Worm (Caenorhabditis elegans) whole organism, L2 larva: ENCODE data around the gene T21H3.5.

ENCODE experiments used
- C34F6.9 ChIP-seq: fragments of 150-350 bp; optimal IDR thresholded peaks from 2 replicates; lab custom pipeline; 2014; ENCODE audit warnings: missing biosample characterization, missing genetic modification characterization
- F13H6.1 ChIP-seq: sonication (generic microtip); optimal IDR thresholded peaks from 2 replicates; lab custom pipeline; 2016; ENCODE audit warnings: missing genetic modification characterization, missing compliant biosample characterization
- R02D3.7 ChIP-seq: fragments of 150-350 bp; optimal IDR thresholded peaks from 2 replicates; lab custom pipeline; 2014; ENCODE audit warnings: missing biosample characterization, missing genetic modification characterization
- Y55F3AM.14 ChIP-seq: fragments of 200-800 bp; sonication (Bioruptor generic); optimal IDR thresholded peaks from 2 replicates; lab custom pipeline; 2018; ENCODE audit warnings: mild to moderate bottlenecking, missing genetic modification characterization, missing compliant biosample characterization
- ZK546.5 ChIP-seq: sonication (generic microtip); optimal IDR thresholded peaks from 2 replicates; lab custom pipeline; 2017; ENCODE audit warnings: missing biosample characterization, missing genetic modification characterization
- alr-1 ChIP-seq: fragments of 150-350 bp; optimal IDR thresholded peaks from 2 replicates; lab custom pipeline; 2014; ENCODE audit warnings: missing biosample characterization, missing genetic modification characterization
- aly-2 ChIP-seq: fragments of 150-350 bp; optimal IDR thresholded peaks from 2 replicates; lab custom pipeline; 2014; ENCODE audit warnings: missing biosample characterization, missing genetic modification characterization
- ama-1 ChIP-seq: fragments of 150-350 bp; optimal IDR thresholded peaks from 2 replicates; lab custom pipeline; 2018; ENCODE audit warnings: inconsistent platforms
- blmp-1 ChIP-seq: sonication (generic microtip); optimal IDR thresholded peaks from 2 replicates; lab custom pipeline; 2017; ENCODE audit warnings: missing genetic modification characterization, mild to moderate bottlenecking, missing compliant biosample characterization, antibody characterized with exemption, moderate library complexity; ENCODE audit not compliant: insufficient read depth
- ceh-16 ChIP-seq: fragments of 150-350 bp; optimal IDR thresholded peaks from 2 replicates; lab custom pipeline; 2014; ENCODE audit warnings: missing biosample characterization, missing genetic modification characterization
- ceh-82 ChIP-seq: fragments of 150-350 bp; optimal IDR thresholded peaks from 2 replicates; lab custom pipeline; 2014; ENCODE audit warnings: missing biosample characterization, missing genetic modification characterization
- crh-2 ChIP-seq: sonication (generic microtip); optimal IDR thresholded peaks from 2 replicates; lab custom pipeline; 2017; ENCODE audit warnings: missing biosample characterization, missing genetic modification characterization
- dmd-4 ChIP-seq: sonication (generic microtip); optimal IDR thresholded peaks from 2 replicates; lab custom pipeline; 2017; ENCODE audit warnings: missing biosample characterization, missing genetic modification characterization
- egl-27 ChIP-seq: sonication (generic microtip); optimal IDR thresholded peaks from 3 replicates; lab custom pipeline; 2017; ENCODE audit warnings: missing biosample characterization, missing genetic modification reagents, missing genetic modification characterization
- elt-1 ChIP-seq: fragments of 150-350 bp; optimal IDR thresholded peaks from 2 replicates; lab custom pipeline; 2014; ENCODE audit warnings: missing biosample characterization, missing genetic modification characterization
- elt-3 ChIP-seq: sonication (generic microtip); optimal IDR thresholded peaks from 2 replicates; lab custom pipeline; 2017; ENCODE audit warnings: missing biosample characterization, missing genetic modification characterization
- fos-1 ChIP-seq: fragments of 150-350 bp; optimal IDR thresholded peaks from 2 replicates; lab custom pipeline; 2014; ENCODE audit warnings: missing biosample characterization, missing genetic modification characterization
- gmeb-1 ChIP-seq: fragments of 150-350 bp; optimal IDR thresholded peaks from 2 replicates; lab custom pipeline; 2014; ENCODE audit warnings: missing biosample characterization, missing genetic modification characterization
- lin-11 ChIP-seq: fragments of 150-350 bp; sonication (generic microtip); optimal IDR thresholded peaks from 2 replicates; lab custom pipeline; 2014; ENCODE audit warnings: missing biosample characterization, missing genetic modification characterization, inconsistent platforms, mixed read lengths
- lin-13 ChIP-seq: fragments of 150-350 bp; optimal IDR thresholded peaks from 2 replicates; lab custom pipeline; 2014; ENCODE audit warnings: missing biosample characterization, missing genetic modification reagents, missing genetic modification characterization
- lin-39 ChIP-seq: fragments of 150-350 bp; optimal IDR thresholded peaks from 2 replicates; lab custom pipeline; 2014; ENCODE audit warnings: missing biosample characterization, missing genetic modification reagents, missing genetic modification characterization
- lsy-2 ChIP-seq, 2 experiments: fragments of 150-350 bp in 1 of 2; sonication (generic microtip) in 1 of 2; optimal IDR thresholded peaks; 2 replicates each; lab custom pipeline; 2014 to 2017; ENCODE audit warnings: missing biosample characterization in 2 of 2, missing genetic modification characterization in 2 of 2
- mab-5 ChIP-seq: fragments of 150-350 bp; optimal IDR thresholded peaks from 2 replicates; lab custom pipeline; 2014; ENCODE audit warnings: missing biosample characterization, missing genetic modification characterization
- mdl-1 ChIP-seq, 2 experiments: fragments of 150-350 bp in 1 of 2; sonication (generic microtip) in 1 of 2; optimal IDR thresholded peaks; 2 replicates each; lab custom pipeline; 2017; ENCODE audit warnings: missing biosample characterization in 2 of 2, missing genetic modification characterization in 2 of 2
- nhr-10 ChIP-seq: sonication (generic microtip); optimal IDR thresholded peaks from 2 replicates; lab custom pipeline; 2017; ENCODE audit warnings: missing biosample characterization, missing genetic modification characterization
- nhr-11 ChIP-seq: fragments of 150-350 bp; optimal IDR thresholded peaks from 2 replicates; lab custom pipeline; 2014; ENCODE audit warnings: missing biosample characterization, missing genetic modification characterization
- nhr-12 ChIP-seq: fragments of 150-350 bp; optimal IDR thresholded peaks from 2 replicates; lab custom pipeline; 2014; ENCODE audit warnings: missing biosample characterization, missing genetic modification characterization
- nhr-129 ChIP-seq: fragments of 150-350 bp; optimal IDR thresholded peaks from 2 replicates; lab custom pipeline; 2014; ENCODE audit warnings: missing biosample characterization, missing genetic modification characterization
- nhr-21 ChIP-seq: fragments of 150-350 bp; optimal IDR thresholded peaks from 2 replicates; lab custom pipeline; 2014; ENCODE audit warnings: missing biosample characterization, missing genetic modification characterization
- nhr-23 ChIP-seq: fragments of 150-350 bp; optimal IDR thresholded peaks from 2 replicates; lab custom pipeline; 2014; ENCODE audit warnings: missing biosample characterization, missing genetic modification reagents, missing genetic modification characterization
- nhr-237 ChIP-seq: fragments of 150-350 bp; optimal IDR thresholded peaks from 2 replicates; lab custom pipeline; 2014; ENCODE audit warnings: missing biosample characterization, missing genetic modification characterization
- nhr-25 ChIP-seq: fragments of 150-350 bp; sonication (generic microtip); optimal IDR thresholded peaks from 3 replicates; lab custom pipeline; 2014; ENCODE audit warnings: missing biosample characterization, missing genetic modification characterization
- nhr-6 ChIP-seq: fragments of 150-350 bp; optimal IDR thresholded peaks from 2 replicates; lab custom pipeline; 2014; ENCODE audit warnings: missing biosample characterization, missing genetic modification characterization
- nhr-77 ChIP-seq: fragments of 150-350 bp; optimal IDR thresholded peaks from 2 replicates; lab custom pipeline; 2014; ENCODE audit warnings: missing biosample characterization, missing genetic modification characterization
- peb-1 ChIP-seq: fragments of 150-350 bp; optimal IDR thresholded peaks from 2 replicates; lab custom pipeline; 2014; ENCODE audit warnings: missing biosample characterization, missing genetic modification characterization
- sem-4 ChIP-seq: fragments of 150-350 bp; optimal IDR thresholded peaks from 2 replicates; lab custom pipeline; 2014; ENCODE audit warnings: missing biosample characterization, missing genetic modification reagents, missing genetic modification characterization
- skn-1 ChIP-seq: sonication (generic microtip); optimal IDR thresholded peaks from 2 replicates; lab custom pipeline; 2017; ENCODE audit warnings: missing biosample characterization, missing genetic modification characterization
- sma-3 ChIP-seq: sonication (generic microtip); optimal IDR thresholded peaks from 2 replicates; lab custom pipeline; 2016; ENCODE audit warnings: missing genetic modification reagents, missing genetic modification characterization, missing compliant biosample characterization
- sma-9 ChIP-seq, 2 experiments: fragments of 150-350 bp in 1 of 2; sonication (generic microtip) in 1 of 2; optimal IDR thresholded peaks; 2 replicates each; lab custom pipeline; 2014 to 2016; ENCODE audit warnings: missing genetic modification characterization in 2 of 2, mild to moderate bottlenecking in 1 of 2, missing biosample characterization in 1 of 2, missing compliant biosample characterization in 1 of 2, missing genetic modification reagents in 1 of 2, moderate library complexity in 1 of 2
- snpc-4 ChIP-seq: fragments of 150-350 bp; optimal IDR thresholded peaks from 2 replicates; lab custom pipeline; 2014; ENCODE audit warnings: missing biosample characterization, missing genetic modification characterization
- unc-39 ChIP-seq: fragments of 150-350 bp; optimal IDR thresholded peaks from 2 replicates; lab custom pipeline; 2014; ENCODE audit warnings: missing biosample characterization, missing genetic modification characterization
- unc-55 ChIP-seq: fragments of 150-350 bp; sonication (generic microtip); optimal IDR thresholded peaks from 3 replicates; lab custom pipeline; 2014; ENCODE audit warnings: missing biosample characterization, missing genetic modification reagents, missing genetic modification characterization
- unc-62 ChIP-seq: fragments of 150-350 bp; optimal IDR thresholded peaks from 2 replicates; lab custom pipeline; 2014; ENCODE audit warnings: missing biosample characterization, missing genetic modification reagents, missing genetic modification characterization
- ztf-1 ChIP-seq: fragments of 200-800 bp; sonication (Bioruptor generic); conservative IDR thresholded peaks from 2 replicates; pipeline ENCODE4 v1.3.6; 2022; ENCODE audit warnings: missing genetic modification characterization, missing compliant biosample characterization
- ztf-11 ChIP-seq: sonication (generic microtip); optimal IDR thresholded peaks from 2 replicates; lab custom pipeline; 2017; ENCODE audit warnings: missing biosample characterization, missing genetic modification characterization
- ztf-4 ChIP-seq: fragments of 150-350 bp; optimal IDR thresholded peaks from 2 replicates; lab custom pipeline; 2014; ENCODE audit warnings: missing biosample characterization, missing genetic modification characterization

T21H3.5 gene

ce11 chrV:1153387-1153786 is 10.7 kb downstream of the T21H3.5 start:
- TF ChIP-seq blmp-1 (tag; lab: Kevin White, UChicago) (no peak), unc-55 (GFP tag; lab: Kevin White, UChicago) (no peak), dmd-4 (no peak), peb-1 (tag; lab: Kevin White, UChicago) (no peak), ztf-1 (GFP tag; lab: Robert Waterston, UW) (no peak)

ce11 chrV:1152736-1153135 is 11.4 kb downstream of the T21H3.5 start:
- TF ChIP-seq nhr-23 (tag; lab: Kevin White, UChicago) = no peak
- no peak for TF ChIP-seq lin-11 (tag; lab: Kevin White, UChicago)

- TF ChIP-seq aly-2 (tag; lab: Kevin White, UChicago) (no peak), nhr-12 (tag; lab: Kevin White, UChicago) (no peak), lin-13 (GFP tag; lab: Kevin White, UChicago) (no peak), snpc-4 (no peak), crh-2 (tag; lab: Kevin White, UChicago) (no peak)
These were observed 12.3 kb downstream of the T21H3.5 start for ce11 chrV:1151830-1152229.

ce11 chrV:1151324-1151742 is 12.8 kb downstream of the T21H3.5 start:
- TF ChIP-seq nhr-77 (tag; lab: Kevin White, UChicago) = peak; percentile 74
- TF ChIP-seq nhr-10 (tag; lab: Kevin White, UChicago) = peak; percentile 93
- peak; percentile 92; the same call in 1 of the 2 replicates for TF ChIP-seq ztf-1 (GFP tag; lab: Robert Waterston, UW)
- TF ChIP-seq nhr-129 (tag; lab: Kevin White, UChicago) = peak; percentile 97
- TF ChIP-seq lin-39 (tag; lab: Kevin White, UChicago) = no peak
- peak; percentile 97 for TF ChIP-seq lin-13 (GFP tag; lab: Kevin White, UChicago)
- peak; percentile 66 for TF ChIP-seq ZK546.5 (tag; lab: Kevin White, UChicago)
- TF ChIP-seq ceh-82 (tag; lab: Kevin White, UChicago) = peak; percentile 91
- TF ChIP-seq crh-2 (tag; lab: Kevin White, UChicago) = peak; percentile 98
- TF ChIP-seq elt-1 (tag; lab: Kevin White, UChicago) = no peak
- no peak for TF ChIP-seq peb-1 (tag; lab: Kevin White, UChicago)
- TF ChIP-seq unc-55 (GFP tag; lab: Kevin White, UChicago) = peak; percentile 98
- peak; percentile 39 for TF ChIP-seq nhr-12 (tag; lab: Kevin White, UChicago)
- TF ChIP-seq Y55F3AM.14 (GFP tag; lab: Kevin White, UChicago) = peak; percentile 100
- peak; percentile 95 for TF ChIP-seq mab-5 (tag; lab: Kevin White, UChicago)
- no peak for TF ChIP-seq alr-1 (tag; lab: Kevin White, UChicago)
- TF ChIP-seq blmp-1 (tag; lab: Kevin White, UChicago) = peak; percentile 45
- peak; percentile 92 for TF ChIP-seq nhr-25 (tag; lab: Kevin White, UChicago)
- TF ChIP-seq ztf-4 (tag; lab: Kevin White, UChicago) = peak; percentile 98
- peak; percentile 98 for TF ChIP-seq sma-3 (GFP tag; lab: Kevin White, UChicago)
- peak; percentile 84 for TF ChIP-seq unc-39
- peak; percentile 77 for TF ChIP-seq ztf-11 (tag; lab: Kevin White, UChicago)
- TF ChIP-seq fos-1 (tag; lab: Kevin White, UChicago) = peak; percentile 96
- TF ChIP-seq sem-4 (tag; lab: Kevin White, UChicago) = peak; percentile 96
- TF ChIP-seq F13H6.1 (tag; lab: Kevin White, UChicago) = peak; percentile 99
- no peak for TF ChIP-seq aly-2 (tag; lab: Kevin White, UChicago)
- TF ChIP-seq nhr-237 (tag; lab: Kevin White, UChicago) = peak; percentile 92
- TF ChIP-seq mdl-1 (tag; optimal IDR thresholded peaks at IDR 0.05; lab: Kevin White, UChicago) = peak; percentile 90 to 97
- peak; percentile 93 to 95 for TF ChIP-seq lsy-2 (tag; optimal IDR thresholded peaks at IDR 0.05; lab: Kevin White, UChicago)
- TF ChIP-seq snpc-4 = peak; percentile 79
- peak; percentile 63 for TF ChIP-seq R02D3.7 (tag; lab: Kevin White, UChicago)
- peak; percentile 99 for TF ChIP-seq nhr-21 (tag; lab: Kevin White, UChicago)
- TF ChIP-seq elt-3 (tag; lab: Kevin White, UChicago) = no peak
- peak; percentile 94 for TF ChIP-seq nhr-6 (tag; lab: Kevin White, UChicago)
- TF ChIP-seq sma-9 (GFP tag; optimal IDR thresholded peaks at IDR 0.05; lab: Kevin White, UChicago) = peak; percentile 97
- no peak for TF ChIP-seq sma-9 (tag; optimal IDR thresholded peaks at IDR 0.05; lab: Kevin White, UChicago)
- TF ChIP-seq lin-11 (tag; lab: Kevin White, UChicago) = peak; percentile 99
- peak; percentile 55 for TF ChIP-seq dmd-4
- TF ChIP-seq ama-1 (lab: Kevin White, UChicago) = no peak
- peak; percentile 87 for TF ChIP-seq nhr-11 (tag; lab: Kevin White, UChicago)
- no peak for TF ChIP-seq nhr-23 (tag; lab: Kevin White, UChicago)
- TF ChIP-seq ceh-16 = peak; percentile 87
- peak; percentile 86 for TF ChIP-seq gmeb-1 (tag; lab: Kevin White, UChicago)
- peak; percentile 95 for TF ChIP-seq egl-27
- peak; percentile 26 for TF ChIP-seq skn-1 (tag; lab: Kevin White, UChicago)
- TF ChIP-seq unc-62 (GFP tag; lab: Kevin White, UChicago) = peak; percentile 69
- peak; percentile 98 for TF ChIP-seq C34F6.9
